Fruit fly (Drosophila melanogaster) whole organism, embryonic: ENCODE data around the gene Atg14.

ENCODE experiments used
- Bdp1 ChIP-seq: fragments of 200-800 bp; sonication (Bioruptor generic); optimal IDR thresholded peaks from 3 replicates; lab custom pipeline; 2016; ENCODE audit warnings: missing biosample characterization, missing genetic modification characterization
- CG10147 ChIP-seq: fragments of 200-800 bp; sonication (Bioruptor generic); optimal IDR thresholded peaks from 2 replicates; lab custom pipeline; 2019; ENCODE audit warnings: missing biosample characterization, mild to moderate bottlenecking, missing genetic modification characterization, moderate library complexity
- CG10959 ChIP-seq: fragments of 200-800 bp; sonication (Bioruptor generic); IDR thresholded peaks from 2 replicates; pipeline ENCODE4 v1.3.6; 2022; ENCODE audit warnings: missing biosample characterization, missing genetic modification characterization
- CG1647 ChIP-seq: fragments of 200-800 bp; sonication (Bioruptor generic); optimal IDR thresholded peaks from 3 replicates; lab custom pipeline; 2016; ENCODE audit warnings: missing biosample characterization, missing genetic modification characterization
- CG2120 ChIP-seq: fragments of 200-800 bp; sonication (Bioruptor generic); optimal IDR thresholded peaks from 3 replicates; lab custom pipeline; 2016; ENCODE audit warnings: missing biosample characterization, missing genetic modification characterization
- CG2202 ChIP-seq: fragments of 200-800 bp; sonication (Bioruptor generic); optimal IDR thresholded peaks from 2 replicates; lab custom pipeline; 2018; ENCODE audit warnings: missing biosample characterization, mild to moderate bottlenecking, missing genetic modification characterization
- CG6813 ChIP-seq: fragments of 200-800 bp; sonication (Bioruptor generic); optimal IDR thresholded peaks from 2 replicates; lab custom pipeline; 2017; ENCODE audit warnings: missing biosample characterization, missing genetic modification characterization, mild to moderate bottlenecking, moderate library complexity, missing genetic modification reagents
- CG7556 ChIP-seq: fragments of 200-800 bp; sonication (Bioruptor generic); optimal IDR thresholded peaks from 2 replicates; lab custom pipeline; 2017; ENCODE audit warnings: missing biosample characterization, mild to moderate bottlenecking, missing genetic modification characterization
- CG8765 ChIP-seq: fragments of 200-800 bp; sonication (Bioruptor generic); IDR thresholded peaks from 2 replicates; pipeline ENCODE4 v1.3.6; 2022; ENCODE audit warnings: missing biosample characterization, missing genetic modification characterization
- Dref ChIP-seq: fragments of 200-800 bp; sonication (Bioruptor generic); IDR thresholded peaks from 2 replicates; pipeline ENCODE4 v1.3.6; 2022; ENCODE audit warnings: missing biosample characterization, missing genetic modification characterization
- Drgx ChIP-seq: fragments of 200-800 bp; sonication (Bioruptor generic); IDR thresholded peaks from 2 replicates; pipeline ENCODE4 v1.3.6; 2022; ENCODE audit warnings: missing biosample characterization, missing genetic modification characterization
- E2f1 ChIP-seq: fragments of 200-800 bp; sonication (Bioruptor generic); IDR thresholded peaks from 2 replicates; pipeline ENCODE4 v1.3.6; 2022; ENCODE audit warnings: missing biosample characterization, missing genetic modification characterization
- Ets65A ChIP-seq: fragments of 200-800 bp; sonication (Bioruptor generic); peaks from one replicate; lab custom pipeline; 2016; ENCODE audit warnings: missing biosample characterization, missing genetic modification characterization
- Gug ChIP-seq: fragments of 200-800 bp; sonication (Bioruptor generic); IDR thresholded peaks from 4 replicates; pipeline ENCODE4 v1.3.6; 2022; ENCODE audit warnings: missing biosample characterization, missing genetic modification characterization
- Hand ChIP-seq: fragments of 200-800 bp; sonication (Bioruptor generic); optimal IDR thresholded peaks from 2 replicates; lab custom pipeline; 2017; ENCODE audit warnings: mild to moderate bottlenecking, missing biosample characterization, missing genetic modification reagents, missing genetic modification characterization
- Hmr ChIP-seq: fragments of 200-800 bp; sonication (Bioruptor generic); optimal IDR thresholded peaks from 3 replicates; lab custom pipeline; 2017; ENCODE audit warnings: mild to moderate bottlenecking, missing biosample characterization, missing genetic modification reagents, missing genetic modification characterization
- Hmx ChIP-seq: fragments of 200-800 bp; sonication (Bioruptor generic); optimal IDR thresholded peaks from 2 replicates; lab custom pipeline; 2016; ENCODE audit warnings: missing biosample characterization, missing genetic modification characterization
- Med ChIP-seq: fragments of 200-800 bp; sonication (Bioruptor generic); peaks from one replicate; lab custom pipeline; 2016; ENCODE audit warnings: missing biosample characterization, missing genetic modification characterization, mild to moderate bottlenecking, inconsistent platforms, moderate library complexity
- Nf-YB ChIP-seq: fragments of 200-800 bp; sonication (Bioruptor generic); optimal IDR thresholded peaks from 3 replicates; lab custom pipeline; 2019; ENCODE audit warnings: missing biosample characterization, mild to moderate bottlenecking, missing genetic modification characterization, moderate library complexity
- Sry-δ ChIP-seq: fragments of 200-800 bp; sonication (Bioruptor generic); optimal IDR thresholded peaks from 2 replicates; lab custom pipeline; 2016; ENCODE audit warnings: missing biosample characterization, missing genetic modification characterization
- bsh ChIP-seq, 2 experiments: fragments of 200-800 bp; sonication (Bioruptor generic); optimal IDR thresholded peaks; 2 replicates each; lab custom pipeline; 2017 to 2018; ENCODE audit warnings: mild to moderate bottlenecking in 2 of 2, missing biosample characterization in 2 of 2, missing genetic modification characterization in 2 of 2, moderate library complexity in 1 of 2
- dimm ChIP-seq: fragments of 200-800 bp; sonication (Bioruptor generic); IDR thresholded peaks from 2 replicates; pipeline ENCODE4 v1.3.6; 2022; ENCODE audit warnings: missing biosample characterization, missing genetic modification characterization
- dysf ChIP-seq: fragments of 200-800 bp; sonication (Bioruptor generic); IDR thresholded peaks from 3 replicates; pipeline ENCODE4 v1.3.6; 2022; ENCODE audit warnings: missing biosample characterization, missing genetic modification characterization
- h ChIP-seq: fragments of >200 bp; optimal IDR thresholded peaks from 2 replicates; lab custom pipeline; 2017
- insv ChIP-seq, 2 experiments: fragments of 200-800 bp; sonication (Bioruptor generic); optimal IDR thresholded peaks; 3 replicates each; lab custom pipeline; 2016 to 2018; ENCODE audit warnings: missing biosample characterization in 2 of 2, missing genetic modification characterization in 2 of 2
- inv ChIP-seq: fragments of 200-800 bp; sonication (Bioruptor generic); IDR thresholded peaks from 2 replicates; pipeline ENCODE4 v1.3.6; 2022; ENCODE audit warnings: missing biosample characterization, missing genetic modification characterization; ENCODE audit not compliant: partially characterized antibody
- lbe ChIP-seq: fragments of 200-800 bp; sonication (Bioruptor generic); optimal IDR thresholded peaks from 2 replicates; lab custom pipeline; 2016; ENCODE audit warnings: missing biosample characterization, mild to moderate bottlenecking, missing genetic modification characterization
- maf-S ChIP-seq: fragments of 200-800 bp; sonication (Bioruptor generic); optimal IDR thresholded peaks from 2 replicates; lab custom pipeline; 2016; ENCODE audit warnings: missing biosample characterization, missing genetic modification characterization
- otp ChIP-seq: fragments of 200-800 bp; sonication (Bioruptor generic); IDR thresholded peaks from 3 replicates; pipeline ENCODE4, ENCODE4 v1.3.6; 2022; ENCODE audit warnings: missing biosample characterization, missing genetic modification characterization
- pho ChIP-seq: fragments of 200-800 bp; sonication (Bioruptor generic); optimal IDR thresholded peaks from 2 replicates; lab custom pipeline; 2016; ENCODE audit warnings: missing biosample characterization, missing genetic modification characterization
- pros ChIP-seq: fragments of 200-800 bp; sonication (Bioruptor generic); optimal IDR thresholded peaks from 3 replicates; lab custom pipeline; 2019; ENCODE audit warnings: missing biosample characterization, mild to moderate bottlenecking, missing genetic modification characterization, moderate library complexity
- sisA ChIP-seq: fragments of 200-800 bp; sonication (Bioruptor generic); IDR thresholded peaks from 2 replicates; pipeline ENCODE4 v1.3.6; 2022; ENCODE audit warnings: missing biosample characterization, missing genetic modification characterization
- trh ChIP-seq: fragments of 200-800 bp; sonication (Bioruptor generic); optimal IDR thresholded peaks from 2 replicates; lab custom pipeline; 2016; ENCODE audit warnings: missing biosample characterization, missing genetic modification characterization
- wek ChIP-seq: fragments of 200-800 bp; sonication (Bioruptor generic); optimal IDR thresholded peaks from 3 replicates; lab custom pipeline; 2018; ENCODE audit warnings: missing biosample characterization, mild to moderate bottlenecking, missing genetic modification characterization, moderate library complexity
- zf30C ChIP-seq: fragments of 200-800 bp; sonication (Bioruptor generic); optimal IDR thresholded peaks from 3 replicates; lab custom pipeline; 2018; ENCODE audit warnings: missing biosample characterization, mild to moderate bottlenecking, missing genetic modification characterization

The Atg14 gene

DNA sequence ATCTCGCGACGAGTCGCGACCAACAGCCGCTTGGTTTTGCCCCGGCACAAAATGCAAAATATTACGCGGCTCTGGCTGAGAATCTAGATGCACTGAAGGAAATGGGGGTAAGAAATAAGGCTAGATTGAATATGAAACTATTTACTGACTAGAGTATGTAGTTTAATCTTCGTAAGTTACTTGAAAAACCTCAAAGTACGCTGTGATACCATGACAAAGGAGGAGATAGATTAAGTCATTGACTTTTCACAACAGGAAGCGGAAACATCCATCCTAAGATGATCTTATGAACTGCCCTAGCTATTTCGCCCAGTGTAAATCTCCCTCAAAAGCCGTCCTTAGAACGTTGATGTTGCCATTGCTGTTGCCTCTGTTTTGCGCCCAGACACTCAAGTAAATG, 22.0 kb upstream of the Atg14 start (continued):
- TF ChIP-seq sisA (GFP tag; lab: Robert Waterston, UW) (0 out of 2 replicates have a peak, but pooled peaks have one; percentile 4), Med (GFP tag; lab: Kevin White, UChicago) (peak; percentile 70), CG10147 (GFP tag; lab: Kevin White, UChicago) (no peak), dysf (peak; percentile 39; the same call in 1 of the 3 replicates), Hmx (GFP tag; lab: Kevin White, UChicago) (no peak), CG6813 (no peak), maf-S (GFP tag; lab: Kevin White, UChicago) (no peak), CG7556 (GFP tag; lab: Kevin White, UChicago) (peak; percentile 10), Sry-δ (GFP tag; lab: Kevin White, UChicago) (no peak), bsh (GFP tag; optimal IDR thresholded peaks at IDR 0.05; lab: Kevin White, UChicago) (peak in 1 of 2 experiments; percentile 45), Hmr (peak; percentile 29), pho (GFP tag; lab: Kevin White, UChicago) (peak; percentile 5), zf30C (GFP tag; lab: Kevin White, UChicago) (peak; percentile 11), wek (GFP tag; lab: Kevin White, UChicago) (no peak), pros (no peak), Hand (GFP tag; lab: Kevin White, UChicago) (peak; percentile 27), CG2120 (GFP tag; lab: Kevin White, UChicago) (peak; percentile 23), insv (GFP tag; optimal IDR thresholded peaks at IDR 0.05; lab: Kevin White, UChicago) (no peak)

DNA sequence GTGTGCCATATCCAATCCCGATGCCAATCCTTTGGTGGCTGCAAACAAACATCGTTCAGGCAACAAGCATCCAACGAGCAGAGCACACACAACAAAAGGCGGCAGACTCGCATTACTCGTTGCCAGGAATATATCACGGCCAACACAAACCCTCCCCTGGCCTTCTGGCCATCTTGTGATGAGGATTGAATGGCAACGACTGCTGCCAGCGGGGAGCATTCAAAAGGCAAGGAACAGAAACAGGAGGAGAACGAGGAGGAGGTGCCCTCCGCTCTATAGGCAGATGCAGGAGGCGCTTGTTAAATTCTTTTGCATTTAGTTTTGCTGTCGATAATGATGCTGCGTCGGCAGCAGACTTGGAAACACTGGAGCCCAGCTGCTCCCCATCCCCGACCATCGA, 20.7 kb upstream of the Atg14 start:
- no peak for TF ChIP-seq otp
- no peak for TF ChIP-seq E2f1 (GFP tag; lab: Robert Waterston, UW)
- peak; percentile 54 for TF ChIP-seq Ets65A (GFP tag; lab: Kevin White, UChicago)
- TF ChIP-seq Bdp1 (GFP tag; lab: Kevin White, UChicago): no peak

DNA sequence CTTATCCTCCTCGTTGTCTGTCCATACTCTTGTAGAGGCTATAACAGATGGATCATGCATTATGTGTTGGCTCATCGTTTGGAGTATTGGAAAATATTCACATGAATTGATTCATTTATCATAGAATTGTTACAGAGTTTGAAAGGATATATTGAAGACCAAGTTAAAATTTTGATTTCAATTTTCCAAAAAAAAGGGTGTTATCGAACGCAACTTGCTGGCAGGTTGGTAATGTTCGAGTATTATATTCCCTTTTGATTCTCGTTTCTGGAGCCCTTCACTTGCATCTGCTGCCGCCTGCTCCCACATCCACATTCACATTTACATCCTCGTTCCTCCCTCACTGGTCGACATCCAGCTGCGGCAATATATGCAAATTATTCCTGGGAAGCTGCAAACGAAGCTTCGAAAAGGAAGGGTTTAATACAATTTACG, 20.2 kb upstream of the Atg14 start:
- no peak for TF ChIP-seq CG2202 (tag; lab: Kevin White, UChicago)
- TF ChIP-seq Drgx: 0 out of 2 replicates have a peak, but pooled peaks have one; percentile 10
- TF ChIP-seq dimm (GFP tag; lab: Robert Waterston, UW): no peak
- TF ChIP-seq bsh (GFP tag; optimal IDR thresholded peaks at IDR 0.05; lab: Kevin White, UChicago): peak in 1 of 2 experiments; percentile 49
- TF ChIP-seq lbe (GFP tag; lab: Kevin White, UChicago): peak; percentile 56
- no peak for TF ChIP-seq CG10959 (GFP tag; lab: Robert Waterston, UW)
- no peak for TF ChIP-seq trh (GFP tag; lab: Kevin White, UChicago)
- no peak for TF ChIP-seq CG1647 (GFP tag; lab: Kevin White, UChicago)
- TF ChIP-seq Nf-YB: no peak
- no peak for TF ChIP-seq inv (GFP tag; lab: Robert Waterston, UW)
- no peak for TF ChIP-seq Gug (GFP tag; lab: Robert Waterston, UW)
- no peak for TF ChIP-seq h (lab: Kevin White, UChicago)
- no peak for TF ChIP-seq CG8765 (GFP tag; lab: Robert Waterston, UW)
- TF ChIP-seq, all 482 proteins: peak for 3

DNA sequence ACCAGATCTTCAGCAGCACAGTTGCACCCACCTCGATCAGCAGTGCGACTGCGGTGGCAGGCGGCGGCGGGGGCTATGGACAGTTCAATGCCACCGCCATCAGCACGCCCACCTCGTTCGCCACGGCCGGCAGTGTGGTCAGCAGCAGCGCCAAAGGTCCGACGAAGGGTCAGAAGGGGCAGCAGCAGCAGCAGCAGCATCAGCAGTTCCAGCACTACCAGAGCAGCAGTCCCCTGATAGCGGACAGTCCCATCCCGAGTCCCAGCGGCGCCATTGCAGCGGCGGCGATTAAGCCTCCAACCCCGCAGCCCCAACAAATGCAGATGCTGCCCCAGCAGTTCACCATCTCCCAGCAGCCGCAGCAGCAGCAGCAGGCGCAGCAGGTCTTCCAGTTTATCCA, 18.2 kb upstream of the Atg14 start:
- TF ChIP-seq Dref (GFP tag; lab: Robert Waterston, UW): no peak
- peak; percentile 60 for TF ChIP-seq Med (GFP tag; lab: Kevin White, UChicago)
